Fruit fly (Drosophila melanogaster): ENCODE data around the gene Frq2.

The Frq2 gene

DNA sequence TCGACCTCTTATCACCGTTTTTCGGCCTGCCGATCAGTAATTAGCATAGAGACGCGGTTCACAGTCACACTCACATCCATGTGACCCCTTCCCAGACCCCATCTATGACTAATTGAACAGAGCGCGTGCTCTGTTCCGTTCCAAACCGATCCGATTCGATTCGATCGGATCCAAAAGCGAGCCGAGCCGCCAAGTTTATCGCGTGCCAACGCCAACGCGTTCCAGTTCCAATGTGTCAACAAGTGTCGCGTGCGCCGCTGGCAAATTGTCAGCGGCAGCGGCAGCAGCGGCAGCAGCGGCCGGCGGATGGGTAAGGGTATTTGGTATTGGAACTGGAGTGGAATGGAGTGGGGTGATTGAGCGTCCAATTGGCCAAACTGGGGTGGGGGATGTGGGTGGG is 70.9 kb downstream of the Frq2 start:
- TF ChIP-seq dl (GFP tag; optimal IDR thresholded peaks at IDR 0.05; ENCODE audit: insufficient read depth in 1 of 2, partially characterized antibody in 2 of 2) (no peak), Abd-B (GFP tag; optimal IDR thresholded peaks at IDR 0.05) (no peak), fru (GFP tag; optimal IDR thresholded peaks at IDR 0.05) (no peak), jim (GFP tag; optimal IDR thresholded peaks at IDR 0.05) (no peak), Mio (GFP tag; optimal IDR thresholded peaks at IDR 0.05) (no peak), h (GFP tag; optimal IDR thresholded peaks at IDR 0.05) (no peak), Rel (GFP tag; optimal IDR thresholded peaks at IDR 0.05) (no peak), Rel (tag; optimal IDR thresholded peaks at IDR 0.05) (no peak), Dfd (GFP tag; optimal IDR thresholded peaks at IDR 0.05) (no peak), sv (GFP tag; optimal IDR thresholded peaks at IDR 0.05) (no peak)

dm6 chrX:18251910-18252309 is 74.5 kb downstream of the Frq2 start:
- TF ChIP-seq jim (GFP tag; optimal IDR thresholded peaks at IDR 0.05) (no peak), Hnf4 (GFP tag; optimal IDR thresholded peaks at IDR 0.05) (no peak), usp (GFP tag; optimal IDR thresholded peaks at IDR 0.05) (no peak), Jra (GFP tag; optimal IDR thresholded peaks at IDR 0.05) (no peak), Abd-B (GFP tag; optimal IDR thresholded peaks at IDR 0.05) (no peak), Hr83 (GFP tag; optimal IDR thresholded peaks at IDR 0.05; ENCODE audit: poor library complexity, severe bottlenecking) (no peak), woc (GFP tag; optimal IDR thresholded peaks at IDR 0.05) (no peak), pan (optimal IDR thresholded peaks at IDR 0.05) (no peak), dmrt93B (GFP tag; optimal IDR thresholded peaks at IDR 0.05) (no peak), GATAd (GFP tag; optimal IDR thresholded peaks at IDR 0.05) (no peak), CG9705 (GFP tag; optimal IDR thresholded peaks at IDR 0.05) (no peak)

DNA sequence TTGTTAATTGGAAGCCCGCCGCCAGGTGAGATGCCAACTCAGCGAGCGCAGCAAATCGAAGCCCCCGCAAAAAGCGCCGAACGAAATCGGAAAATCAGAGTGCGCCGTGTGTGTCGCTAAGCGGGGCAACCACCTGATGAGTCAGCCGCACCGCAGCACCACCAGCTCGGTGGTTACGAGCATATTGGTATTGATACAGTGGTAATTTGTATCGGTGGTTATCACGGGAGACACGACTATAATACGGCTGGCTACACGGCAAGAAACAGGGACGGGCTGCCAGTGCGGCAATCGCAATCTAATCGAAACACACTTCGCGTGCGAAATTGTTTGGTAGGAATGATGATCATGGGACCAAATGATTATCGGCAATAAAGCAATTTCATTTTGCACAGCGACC is 76.4 kb downstream of the Frq2 start:
- TF ChIP-seq usp (GFP tag; optimal IDR thresholded peaks at IDR 0.05) (no peak), GATAd (GFP tag; optimal IDR thresholded peaks at IDR 0.05) (no peak), brk (GFP tag; optimal IDR thresholded peaks at IDR 0.05) (no peak), Jra (GFP tag; optimal IDR thresholded peaks at IDR 0.05) (no peak), sage (GFP tag; optimal IDR thresholded peaks at IDR 0.05) (no peak), Vsx2 (GFP tag; optimal IDR thresholded peaks at IDR 0.05; ENCODE audit: partially characterized antibody) (no peak), h (GFP tag; optimal IDR thresholded peaks at IDR 0.05) (no peak), Rel (GFP tag; optimal IDR thresholded peaks at IDR 0.05) (no peak), Rel (tag; optimal IDR thresholded peaks at IDR 0.05) (no peak), dmrt93B (GFP tag; optimal IDR thresholded peaks at IDR 0.05) (no peak), jim (GFP tag; optimal IDR thresholded peaks at IDR 0.05) (no peak), foxo (GFP tag; optimal IDR thresholded peaks at IDR 0.05) (no peak), sv (GFP tag; optimal IDR thresholded peaks at IDR 0.05) (no peak), Sp1 (GFP tag; optimal IDR thresholded peaks at IDR 0.05) (no peak)

Data from whole organism, wandering third instar larva.